Fruit fly (Drosophila melanogaster) whole organism, embryonic: ENCODE results near the gene Roc1b.

Source experiments
- Asciz ChIP-seq: fragments of 200-800 bp; sonication (Bioruptor generic); optimal IDR thresholded peaks from 2 replicates; lab custom pipeline; 2017; ENCODE audit warnings: missing biosample characterization, mild to moderate bottlenecking, missing genetic modification characterization, missing genetic modification reagents
- Bteb2 ChIP-seq: fragments of 200-800 bp; sonication (Bioruptor generic); optimal IDR thresholded peaks from 2 replicates; lab custom pipeline; 2016; ENCODE audit warnings: missing biosample characterization, missing genetic modification characterization
- CG10274 ChIP-seq: fragments of 200-800 bp; sonication (Bioruptor generic); optimal IDR thresholded peaks from 3 replicates; lab custom pipeline; 2017; ENCODE audit warnings: missing biosample characterization, mild to moderate bottlenecking, missing genetic modification characterization
- CG12155 ChIP-seq: fragments of 200-800 bp; sonication (Bioruptor generic); optimal IDR thresholded peaks from 3 replicates; lab custom pipeline; 2016; ENCODE audit warnings: missing biosample characterization, missing genetic modification characterization
- CG13287 ChIP-seq: fragments of 200-800 bp; sonication (Bioruptor generic); IDR thresholded peaks from 2 replicates; pipeline ENCODE4 v1.3.6; 2022; ENCODE audit warnings: missing biosample characterization, missing genetic modification characterization; ENCODE audit not compliant: partially characterized antibody
- CG14667 ChIP-seq: fragments of 200-800 bp; sonication (Bioruptor generic); IDR thresholded peaks from 2 replicates; pipeline ENCODE4 v1.3.6; 2022; ENCODE audit warnings: missing biosample characterization, missing genetic modification characterization
- CG2129 ChIP-seq: fragments of 200-800 bp; sonication (Bioruptor generic); IDR thresholded peaks from 2 replicates; pipeline ENCODE4 v1.3.6; 2022; ENCODE audit warnings: missing biosample characterization, missing genetic modification characterization; ENCODE audit not compliant: partially characterized antibody
- CG2678 ChIP-seq: fragments of 200-800 bp; sonication (Bioruptor generic); optimal IDR thresholded peaks from 3 replicates; lab custom pipeline; 2019; ENCODE audit warnings: missing biosample characterization, mild to moderate bottlenecking, missing genetic modification characterization, moderate library complexity
- CG2889 ChIP-seq: fragments of 200-800 bp; sonication (Bioruptor generic); IDR thresholded peaks from 3 replicates; pipeline ENCODE4 v1.3.6; 2022; ENCODE audit warnings: missing biosample characterization, missing genetic modification characterization
- CG31388 ChIP-seq: fragments of 200-800 bp; sonication (Bioruptor generic); optimal IDR thresholded peaks from 2 replicates; lab custom pipeline; 2016; ENCODE audit warnings: missing biosample characterization, missing genetic modification characterization
- CG31441 ChIP-seq: fragments of 200-800 bp; sonication (Bioruptor generic); IDR thresholded peaks from 2 replicates; pipeline ENCODE4 v1.3.6; 2022; ENCODE audit warnings: missing biosample characterization, missing genetic modification characterization
- CG3281 ChIP-seq: fragments of 200-800 bp; sonication (Bioruptor generic); optimal IDR thresholded peaks from 3 replicates; lab custom pipeline; 2017; ENCODE audit warnings: missing biosample characterization, mild to moderate bottlenecking, missing genetic modification characterization
- CG42726 ChIP-seq: fragments of 200-800 bp; sonication (Bioruptor generic); IDR thresholded peaks from 2 replicates; pipeline ENCODE4 v1.3.6; 2022; ENCODE audit warnings: missing biosample characterization, missing genetic modification characterization; ENCODE audit not compliant: partially characterized antibody
- CG4820 ChIP-seq: fragments of 200-800 bp; sonication (Bioruptor generic); optimal IDR thresholded peaks from 3 replicates; lab custom pipeline; 2016; ENCODE audit warnings: missing biosample characterization, missing genetic modification characterization
- CG7963 ChIP-seq: fragments of 200-800 bp; sonication (Bioruptor generic); IDR thresholded peaks from 3 replicates; pipeline ENCODE4 v1.3.6; 2022; ENCODE audit warnings: missing biosample characterization, missing genetic modification characterization; ENCODE audit not compliant: partially characterized antibody
- CG8281 ChIP-seq: fragments of 200-800 bp; sonication (Bioruptor generic); optimal IDR thresholded peaks from 2 replicates; lab custom pipeline; 2018; ENCODE audit warnings: missing biosample characterization, mild to moderate bottlenecking, missing genetic modification characterization, moderate library complexity
- CG8944 ChIP-seq: fragments of 200-800 bp; sonication (Bioruptor generic); optimal IDR thresholded peaks from 3 replicates; lab custom pipeline; 2016; ENCODE audit warnings: missing biosample characterization, missing genetic modification characterization
- CkIIα-i1 ChIP-seq: fragments of 200-800 bp; sonication (Bioruptor generic); IDR thresholded peaks from 2 replicates; pipeline ENCODE4 v1.3.6; 2022; ENCODE audit warnings: missing biosample characterization, missing genetic modification characterization
- CoRest ChIP-seq: fragments of 200-800 bp; sonication (Bioruptor generic); optimal IDR thresholded peaks from 3 replicates; lab custom pipeline; 2018; ENCODE audit warnings: missing biosample characterization, mild to moderate bottlenecking, missing genetic modification characterization, moderate library complexity
- Doc3 ChIP-seq: fragments of 200-800 bp; sonication (Bioruptor generic); IDR thresholded peaks from 3 replicates; pipeline ENCODE4 v1.3.6; 2022; ENCODE audit warnings: missing biosample characterization, missing genetic modification characterization; ENCODE audit not compliant: partially characterized antibody
- Elba2 ChIP-seq: fragments of 200-800 bp; sonication (Bioruptor generic); optimal IDR thresholded peaks from 3 replicates; lab custom pipeline; 2016; ENCODE audit warnings: missing biosample characterization, missing genetic modification characterization
- HLH4C ChIP-seq: fragments of 200-800 bp; sonication (Bioruptor generic); IDR thresholded peaks from 3 replicates; pipeline ENCODE4 v1.3.6; 2022; ENCODE audit warnings: missing biosample characterization, missing genetic modification characterization; ENCODE audit not compliant: partially characterized antibody
- Hr39 ChIP-seq: fragments of >200 bp; optimal IDR thresholded peaks from 2 replicates; lab custom pipeline; 2017
- Jarid2 ChIP-seq: fragments of 200-800 bp; sonication (Bioruptor generic); optimal IDR thresholded peaks from 3 replicates; lab custom pipeline; 2017; ENCODE audit warnings: mild to moderate bottlenecking, missing biosample characterization, missing genetic modification reagents, missing genetic modification characterization
- Neu2 ChIP-seq: fragments of 200-800 bp; sonication (Bioruptor generic); optimal IDR thresholded peaks from 3 replicates; lab custom pipeline; 2016; ENCODE audit warnings: missing biosample characterization, missing genetic modification characterization, borderline replicate concordance
- Ravus ChIP-seq: fragments of 200-800 bp; sonication (Bioruptor generic); IDR thresholded peaks from 2 replicates; pipeline ENCODE4 v1.3.6; 2022; ENCODE audit warnings: missing biosample characterization, missing genetic modification characterization
- Sox100B ChIP-seq: fragments of 200-800 bp; sonication (Bioruptor generic); optimal IDR thresholded peaks from 3 replicates; lab custom pipeline; 2018; ENCODE audit warnings: missing biosample characterization, mild to moderate bottlenecking, missing genetic modification characterization
- ab ChIP-seq: fragments of 200-800 bp; sonication (Bioruptor generic); optimal IDR thresholded peaks from 2 replicates; lab custom pipeline; 2016; ENCODE audit warnings: missing biosample characterization, missing genetic modification characterization
- amos ChIP-seq: fragments of 200-800 bp; sonication (Bioruptor generic); IDR thresholded peaks from 2 replicates; pipeline ENCODE4 v1.3.6; 2022; ENCODE audit warnings: missing biosample characterization, missing genetic modification characterization; ENCODE audit not compliant: partially characterized antibody
- bbx ChIP-seq: fragments of 200-800 bp; sonication (Bioruptor generic); IDR thresholded peaks from 2 replicates; pipeline ENCODE4 v1.3.6; 2022; ENCODE audit warnings: missing biosample characterization, missing genetic modification characterization; ENCODE audit not compliant: partially characterized antibody
- chinmo ChIP-seq: fragments of 200-800 bp; sonication (Bioruptor generic); IDR thresholded peaks from 4 replicates; pipeline ENCODE4 v1.3.6; 2022; ENCODE audit warnings: missing biosample characterization, missing genetic modification characterization; ENCODE audit not compliant: partially characterized antibody
- cwo ChIP-seq: fragments of 200-800 bp; sonication (Bioruptor generic); optimal IDR thresholded peaks from 3 replicates; lab custom pipeline; 2017; ENCODE audit warnings: missing biosample characterization, missing genetic modification characterization, mild to moderate bottlenecking, moderate library complexity, missing genetic modification reagents
- dan ChIP-seq: fragments of 200-800 bp; sonication (Bioruptor generic); IDR thresholded peaks from 2 replicates; pipeline ENCODE4 v1.3.6; 2022; ENCODE audit warnings: missing biosample characterization, missing genetic modification characterization
- dpn ChIP-seq, 2 experiments: fragments of 200-800 bp; sonication (Bioruptor generic); optimal IDR thresholded peaks; 3 replicates each; lab custom pipeline; 2016; ENCODE audit warnings: missing biosample characterization in 2 of 2, missing genetic modification characterization in 2 of 2
- esg ChIP-seq: fragments of 200-800 bp; sonication (Bioruptor generic); conservative IDR thresholded peaks from 2 replicates; pipeline ENCODE4 v1.3.6; 2022; ENCODE audit warnings: missing biosample characterization, missing genetic modification characterization
- grau ChIP-seq: fragments of 200-800 bp; optimal IDR thresholded peaks from 3 replicates; lab custom pipeline; 2019; ENCODE audit warnings: missing biosample characterization, mild to moderate bottlenecking, missing genetic modification characterization, moderate library complexity
- grn ChIP-seq: fragments of 200-800 bp; sonication (Bioruptor generic); optimal IDR thresholded peaks from 3 replicates; lab custom pipeline; 2017; ENCODE audit warnings: missing biosample characterization, missing genetic modification characterization
- hb ChIP-seq: fragments of 200-800 bp; sonication (Bioruptor generic); IDR thresholded peaks from 3 replicates; pipeline ENCODE4 v1.3.6; 2022; ENCODE audit warnings: missing biosample characterization, missing genetic modification characterization; ENCODE audit not compliant: partially characterized antibody
- her ChIP-seq: fragments of 200-800 bp; sonication (Bioruptor generic); optimal IDR thresholded peaks from 2 replicates; lab custom pipeline; 2016; ENCODE audit warnings: missing biosample characterization, missing genetic modification characterization
- knrl ChIP-seq: fragments of 200-800 bp; sonication (Bioruptor generic); IDR thresholded peaks from 3 replicates; pipeline ENCODE4 v1.3.6; 2022; ENCODE audit warnings: missing biosample characterization, missing genetic modification characterization; ENCODE audit not compliant: partially characterized antibody
- lola ChIP-seq, 3 experiments: fragments of >200 bp in 2 of 3; fragments of 200-800 bp in 1 of 3; sonication (Bioruptor generic) in 1 of 3; optimal IDR thresholded peaks; 2 replicates each; lab custom pipeline; 2017 to 2019; ENCODE audit warnings: missing biosample characterization in 3 of 3, missing genetic modification characterization in 3 of 3, mild to moderate bottlenecking in 1 of 3, moderate library complexity in 1 of 3
- maf-S ChIP-seq: fragments of 200-800 bp; sonication (Bioruptor generic); optimal IDR thresholded peaks from 2 replicates; lab custom pipeline; 2016; ENCODE audit warnings: missing biosample characterization, missing genetic modification characterization
- nerfin-2 ChIP-seq: fragments of 200-800 bp; sonication (Bioruptor generic); IDR thresholded peaks from 2 replicates; pipeline ENCODE4 v1.3.6; 2022; ENCODE audit warnings: missing biosample characterization, missing genetic modification characterization; ENCODE audit not compliant: partially characterized antibody
- pzg ChIP-seq: fragments of 200-800 bp; sonication (Bioruptor generic); optimal IDR thresholded peaks from 3 replicates; lab custom pipeline; 2018; ENCODE audit warnings: missing biosample characterization, mild to moderate bottlenecking, missing genetic modification characterization, moderate library complexity
- sug ChIP-seq: fragments of 200-800 bp; optimal IDR thresholded peaks from 2 replicates; lab custom pipeline; 2019; ENCODE audit warnings: missing biosample characterization, mild to moderate bottlenecking, missing genetic modification characterization, moderate library complexity
- zfh2 ChIP-seq: fragments of 200-800 bp; sonication (Bioruptor generic); optimal IDR thresholded peaks from 2 replicates; lab custom pipeline; 2016; ENCODE audit warnings: missing biosample characterization, missing genetic modification characterization

Gene Roc1b

dm6 chr3L:327833-328232 is 29.9 kb upstream of the Roc1b start, which contains the start of the genes Atac3 and Ptpmeg (continued):
- TF ChIP-seq cwo (GFP tag; lab: Kevin White, UChicago) = no peak
- TF ChIP-seq Jarid2 (GFP tag; lab: Kevin White, UChicago) = no peak
- TF ChIP-seq CG31388 (GFP tag; lab: Kevin White, UChicago) = no peak
- no peak for TF ChIP-seq CG8281
- TF ChIP-seq zfh2 (GFP tag; lab: Kevin White, UChicago) = no peak
- peak; percentile 33 for TF ChIP-seq grn (GFP tag; lab: Kevin White, UChicago)
- no peak for TF ChIP-seq CkIIα-i1 (GFP tag; lab: Robert Waterston, UW)
- no peak for TF ChIP-seq Sox100B (GFP tag; lab: Kevin White, UChicago)
- TF ChIP-seq maf-S = no peak
- 0 out of 3 replicates have a peak, but pooled peaks have one; percentile 17 for TF ChIP-seq hb (GFP tag; lab: Robert Waterston, UW)
- TF ChIP-seq CG2889 = no peak
- TF ChIP-seq Bteb2 (GFP tag; lab: Kevin White, UChicago) = no peak
- no peak for TF ChIP-seq CG14667
- TF ChIP-seq knrl = peak; percentile 42; the same call in 1 of the 3 replicates
- no peak for TF ChIP-seq CG2678 (tag; lab: Kevin White, UChicago)
- no peak for TF ChIP-seq dan (GFP tag; lab: Robert Waterston, UW)
- TF ChIP-seq ab (GFP tag; lab: Kevin White, UChicago) = no peak
- TF ChIP-seq dpn (GFP tag; optimal IDR thresholded peaks at IDR 0.05; lab: Kevin White, UChicago) = no peak
- TF ChIP-seq CG7963 (GFP tag; lab: Robert Waterston, UW) = 0 out of 3 replicates have a peak, but pooled peaks have one; percentile 4
- TF ChIP-seq esg = no peak
- TF ChIP-seq her (GFP tag; lab: Kevin White, UChicago) = peak; percentile 42
- peak; percentile 56 for TF ChIP-seq CoRest (tag; lab: Kevin White, UChicago)
- TF ChIP-seq Neu2 (GFP tag; lab: Kevin White, UChicago) = no peak
- TF ChIP-seq CG12155 (GFP tag; lab: Kevin White, UChicago) = no peak
- TF ChIP-seq bbx (GFP tag; lab: Robert Waterston, UW) = no peak
- TF ChIP-seq CG2129 (GFP tag; lab: Robert Waterston, UW) = no peak; the same call in 1 of the 2 replicates
- TF ChIP-seq Doc3 (GFP tag; lab: Robert Waterston, UW) = peak; percentile 62
- peak; percentile 71 for TF ChIP-seq pzg (GFP tag; lab: Kevin White, UChicago)
- peak; percentile 0 for TF ChIP-seq sug
- TF ChIP-seq CG13287 (GFP tag; lab: Robert Waterston, UW) = peak; percentile 68
- no peak for TF ChIP-seq CG8944
- no peak for TF ChIP-seq CG31441 (GFP tag; lab: Robert Waterston, UW)
- TF ChIP-seq CG4820 (GFP tag; lab: Kevin White, UChicago) = no peak
- TF ChIP-seq Elba2 (GFP tag; lab: Kevin White, UChicago) = no peak
- peak in 1 of 3 experiments; percentile 6 for TF ChIP-seq lola (GFP tag; optimal IDR thresholded peaks at IDR 0.05; lab: Kevin White, UChicago)
- TF ChIP-seq nerfin-2 (GFP tag; lab: Robert Waterston, UW) = no peak
- no peak for TF ChIP-seq Ravus (GFP tag; lab: Robert Waterston, UW)
- TF ChIP-seq grau (tag; lab: Kevin White, UChicago) = peak; percentile 8
- TF ChIP-seq CG42726 (GFP tag; lab: Robert Waterston, UW) = no peak
- no peak for TF ChIP-seq CG10274 (GFP tag; lab: Kevin White, UChicago)
- peak; percentile 29; the same call in 1 of the 3 replicates for TF ChIP-seq HLH4C
- TF ChIP-seq Asciz (GFP tag; lab: Kevin White, UChicago) = no peak
- no peak for TF ChIP-seq CG3281 (GFP tag; lab: Kevin White, UChicago)
- peak; percentile 60 for TF ChIP-seq amos (GFP tag; lab: Robert Waterston, UW)
- TF ChIP-seq chinmo (GFP tag; lab: Robert Waterston, UW) = no peak
- TF ChIP-seq Hr39 (lab: Kevin White, UChicago) = no peak
